Fruit fly (Drosophila melanogaster) whole organism, embryonic: Measurements from ENCODE around the gene CG44040.

Experiments used
- Atf6 ChIP-seq: fragments of 200-800 bp; sonication (Bioruptor generic); IDR thresholded peaks from 2 replicates; pipeline ENCODE4 v1.3.6; 2022; ENCODE audit warnings: missing biosample characterization, missing genetic modification characterization
- CG17912 ChIP-seq: fragments of 200-800 bp; sonication (Bioruptor generic); optimal IDR thresholded peaks from 2 replicates; lab custom pipeline; 2018; ENCODE audit warnings: missing biosample characterization, mild to moderate bottlenecking, missing genetic modification characterization
- CG8944 ChIP-seq: fragments of 200-800 bp; sonication (Bioruptor generic); optimal IDR thresholded peaks from 3 replicates; lab custom pipeline; 2016; ENCODE audit warnings: missing biosample characterization, missing genetic modification characterization
- Hr39 ChIP-seq: fragments of >200 bp; optimal IDR thresholded peaks from 2 replicates; lab custom pipeline; 2017
- Sox102F ChIP-seq: fragments of 200-800 bp; sonication (Bioruptor generic); optimal IDR thresholded peaks from 2 replicates; lab custom pipeline; 2018; ENCODE audit warnings: missing biosample characterization, mild to moderate bottlenecking, missing genetic modification characterization, moderate library complexity
- br ChIP-seq: fragments of >200 bp; optimal IDR thresholded peaks from 2 replicates; lab custom pipeline; 2017
- nau ChIP-seq: fragments of 200-800 bp; sonication (Bioruptor generic); optimal IDR thresholded peaks from 3 replicates; lab custom pipeline; 2017; ENCODE audit warnings: missing biosample characterization, mild to moderate bottlenecking, missing genetic modification characterization, missing genetic modification reagents

- TF ChIP-seq CG17912 (GFP tag; lab: Kevin White, UChicago) (no peak), Atf6 (GFP tag; lab: Robert Waterston, UW) (no peak), br (lab: Kevin White, UChicago) (no peak), nau (GFP tag; lab: Kevin White, UChicago) (no peak), CG8944 (no peak), Sox102F (GFP tag; lab: Kevin White, UChicago) (no peak), Hr39 (no peak)
Observed at dm6 chr3R:15330472-15330871, 10.3 kb downstream of the CG44040 start, which contains the start of gene mRpL9.
